Worm (Caenorhabditis elegans) whole organism, L1 larva: ENCODE results near the gene pot-1.

Source experiments
- ceh-82 ChIP-seq, 3 experiments: fragments of 150-350 bp in 1 of 3; sonication (generic microtip) in 2 of 3; optimal IDR thresholded peaks; 2 replicates each; lab custom pipeline; 2014 to 2017; ENCODE audit warnings: missing biosample characterization in 3 of 3, missing genetic modification characterization in 3 of 3
- sox-4 ChIP-seq: sonication (generic microtip); optimal IDR thresholded peaks from 2 replicates; lab custom pipeline; 2016; ENCODE audit warnings: missing genetic modification characterization, missing compliant biosample characterization

ce11 chrIII:7144749-7145148, 11.3 kb upstream of the pot-1 start, which contains the start of gene glr-2:
- no peak for TF ChIP-seq ceh-82 (tag; optimal IDR thresholded peaks at IDR 0.05; lab: Kevin White, UChicago)
- no peak for TF ChIP-seq sox-4 (tag; lab: Kevin White, UChicago)
